Worm (Caenorhabditis elegans) whole organism, young adult: ENCODE results near the gene erfa-3.
A peak's percentile ranks its signal among the peaks of the same experiment; 100 is the strongest.

Experiments used
- B0019.2 ChIP-seq: fragments of 200-800 bp; sonication (Bioruptor generic); conservative IDR thresholded peaks from 2 replicates; pipeline ENCODE4 v1.3.6; 2022; ENCODE audit warnings: missing genetic modification reagents, missing genetic modification characterization, missing compliant biosample characterization
- B0261.1 ChIP-seq: sonication (generic microtip); optimal IDR thresholded peaks from 2 replicates; lab custom pipeline; 2016; ENCODE audit warnings: mild to moderate bottlenecking, missing genetic modification characterization, moderate library complexity, missing compliant biosample characterization
- B0336.3 ChIP-seq: fragments of 200-800 bp; sonication (Bioruptor generic); IDR thresholded peaks from 2 replicates; pipeline ENCODE4 v1.3.6; 2022; ENCODE audit warnings: missing genetic modification characterization, missing compliant biosample characterization
- F22D6.2 ChIP-seq: sonication (generic microtip); optimal IDR thresholded peaks from 2 replicates; lab custom pipeline; 2016; ENCODE audit warnings: mild to moderate bottlenecking, missing genetic modification characterization, missing compliant biosample characterization
- F33H1.4 ChIP-seq: fragments of 200-800 bp; sonication (Bioruptor generic); IDR thresholded peaks from 2 replicates; pipeline ENCODE4 v1.3.6; 2022; ENCODE audit warnings: missing genetic modification reagents, missing genetic modification characterization, missing compliant biosample characterization
- F39B2.1 ChIP-seq: fragments of 200-800 bp; sonication (Bioruptor generic); IDR thresholded peaks from 2 replicates; pipeline ENCODE4 v1.3.6; 2022; ENCODE audit warnings: missing genetic modification reagents, missing genetic modification characterization, missing compliant biosample characterization
- F49E8.2 ChIP-seq: sonication (generic microtip); optimal IDR thresholded peaks from 3 replicates; lab custom pipeline; 2017; ENCODE audit warnings: missing genetic modification characterization, mild to moderate bottlenecking, missing compliant biosample characterization, antibody characterized with exemption, moderate library complexity; ENCODE audit not compliant: insufficient read depth
- F52B5.7 ChIP-seq: sonication (generic microtip); optimal IDR thresholded peaks from 2 replicates; lab custom pipeline; 2016; ENCODE audit warnings: mild to moderate bottlenecking, missing genetic modification characterization, missing compliant biosample characterization
- F55B11.4 ChIP-seq: sonication (generic microtip); optimal IDR thresholded peaks from 2 replicates; lab custom pipeline; 2016; ENCODE audit warnings: missing compliant biosample characterization, missing genetic modification characterization, borderline replicate concordance; ENCODE audit not compliant: insufficient read depth
- F57C9.4 ChIP-seq: sonication (generic microtip); optimal IDR thresholded peaks from 2 replicates; lab custom pipeline; 2017; ENCODE audit warnings: mild to moderate bottlenecking, missing genetic modification characterization, missing compliant biosample characterization
- K11D2.4 ChIP-seq: fragments of 200-800 bp; sonication (Bioruptor generic); IDR thresholded peaks from 2 replicates; pipeline ENCODE4 v1.3.6; 2022; ENCODE audit warnings: missing genetic modification reagents, missing genetic modification characterization, missing compliant biosample characterization
- Y56A3A.18 ChIP-seq: fragments of 200-800 bp; sonication (Bioruptor generic); IDR thresholded peaks from 2 replicates; pipeline ENCODE4 v1.3.6; 2022; ENCODE audit warnings: missing genetic modification reagents, missing genetic modification characterization, missing compliant biosample characterization
- Y67H2A.10 ChIP-seq: fragments of 200-800 bp; sonication (Bioruptor generic); conservative IDR thresholded peaks from 2 replicates; pipeline ENCODE4 v1.3.6; 2022; ENCODE audit warnings: missing genetic modification reagents, missing genetic modification characterization, missing compliant biosample characterization
- Y79H2A.3 ChIP-seq: fragments of 200-800 bp; sonication (Bioruptor generic); conservative IDR thresholded peaks from 2 replicates; pipeline ENCODE4 v1.3.6; 2022; ENCODE audit warnings: missing genetic modification reagents, missing genetic modification characterization, missing compliant biosample characterization
- Y95B8A.8 ChIP-seq: fragments of 200-800 bp; sonication (Bioruptor generic); IDR thresholded peaks from 2 replicates; pipeline ENCODE4 v1.3.6; 2022; ENCODE audit warnings: missing genetic modification reagents, missing genetic modification characterization, missing compliant biosample characterization
- akir-1 ChIP-seq: fragments of 200-800 bp; sonication (Bioruptor generic); optimal IDR thresholded peaks from 2 replicates; lab custom pipeline; 2018; ENCODE audit warnings: mild to moderate bottlenecking, missing genetic modification characterization, moderate library complexity, missing compliant biosample characterization
- aptf-3 ChIP-seq: fragments of 200-800 bp; sonication (Bioruptor generic); IDR thresholded peaks from 2 replicates; pipeline ENCODE4 v1.3.6; 2022; ENCODE audit warnings: missing genetic modification characterization, missing compliant biosample characterization
- atf-7 ChIP-seq: sonication (generic microtip); optimal IDR thresholded peaks from 2 replicates; lab custom pipeline; 2017; ENCODE audit warnings: mild to moderate bottlenecking, missing genetic modification characterization, missing compliant biosample characterization
- attf-6 ChIP-seq: fragments of 200-800 bp; sonication (Bioruptor generic); IDR thresholded peaks from 2 replicates; pipeline ENCODE4 v1.3.6; 2022; ENCODE audit warnings: missing genetic modification reagents, missing genetic modification characterization, missing compliant biosample characterization
- bed-1 ChIP-seq: fragments of 200-800 bp; sonication (Bioruptor generic); IDR thresholded peaks from 2 replicates; pipeline ENCODE4 v1.3.6; 2022; ENCODE audit warnings: missing genetic modification reagents, missing genetic modification characterization, missing compliant biosample characterization
- bed-2 ChIP-seq: fragments of 200-800 bp; sonication (Bioruptor generic); IDR thresholded peaks from 2 replicates; pipeline ENCODE4 v1.3.6; 2022; ENCODE audit warnings: missing genetic modification reagents, missing genetic modification characterization, missing compliant biosample characterization
- cebp-1 ChIP-seq, 2 experiments: fragments of 200-800 bp in 1 of 2; sonication (Bioruptor generic) in 1 of 2; sonication (generic microtip) in 1 of 2; IDR thresholded peaks in 1 of 2; optimal IDR thresholded peaks in 1 of 2; 2 replicates each; pipeline versions ENCODE4 v1.3.6 to Lab custom; 2017 to 2022; ENCODE audit warnings: missing compliant biosample characterization in 2 of 2, missing genetic modification characterization in 2 of 2, mild to moderate bottlenecking in 1 of 2, missing genetic modification reagents in 1 of 2, moderate library complexity in 1 of 2
- ceh-100 ChIP-seq: fragments of 200-800 bp; sonication (Bioruptor generic); IDR thresholded peaks from 2 replicates; pipeline ENCODE4 v1.3.6; 2022; ENCODE audit warnings: missing genetic modification reagents, missing genetic modification characterization, missing compliant biosample characterization
- chd-7 ChIP-seq: sonication (generic microtip); optimal IDR thresholded peaks from 2 replicates; lab custom pipeline; 2016; ENCODE audit warnings: mild to moderate bottlenecking, missing genetic modification characterization, moderate library complexity, missing compliant biosample characterization
- efl-1 ChIP-seq: fragments of 150-350 bp; optimal IDR thresholded peaks from 2 replicates; lab custom pipeline; 2014; ENCODE audit warnings: missing biosample characterization, missing genetic modification reagents, missing genetic modification characterization
- egl-44 ChIP-seq: fragments of 200-800 bp; sonication (Bioruptor generic); IDR thresholded peaks from 2 replicates; pipeline ENCODE4 v1.3.6; 2022; ENCODE audit warnings: missing genetic modification reagents, missing genetic modification characterization, missing compliant biosample characterization
- hrde-1 ChIP-seq: sonication (generic microtip); optimal IDR thresholded peaks from 2 replicates; lab custom pipeline; 2016; ENCODE audit warnings: missing genetic modification characterization, mild to moderate bottlenecking, missing compliant biosample characterization, moderate library complexity, missing genotype, missing genetic modification reagents, borderline replicate concordance
- let-526 ChIP-seq: fragments of 200-800 bp; sonication (Bioruptor generic); IDR thresholded peaks from 2 replicates; pipeline ENCODE4 v1.3.6; 2022; ENCODE audit warnings: missing genetic modification reagents, missing genetic modification characterization, missing compliant biosample characterization
- lin-35 ChIP-seq, 3 experiments: fragments of 150-350 bp in 2 of 3; sonication (generic microtip) in 1 of 3; optimal IDR thresholded peaks; 2 replicates each; lab custom pipeline; 2014 to 2018; ENCODE audit warnings: missing biosample characterization in 3 of 3, missing genetic modification characterization in 3 of 3, missing genetic modification reagents in 3 of 3
- lir-1 ChIP-seq: fragments of 200-800 bp; sonication (Bioruptor generic); conservative IDR thresholded peaks from 2 replicates; pipeline ENCODE4 v1.3.6; 2022; ENCODE audit warnings: missing genetic modification reagents, missing genetic modification characterization, missing compliant biosample characterization
- madf-8 ChIP-seq: fragments of 200-800 bp; sonication (Bioruptor generic); conservative IDR thresholded peaks from 2 replicates; pipeline ENCODE4 v1.3.6; 2022; ENCODE audit warnings: missing genetic modification reagents, missing genetic modification characterization, missing compliant biosample characterization
- mel-28 ChIP-seq: sonication (generic microtip); optimal IDR thresholded peaks from 2 replicates; lab custom pipeline; 2016; ENCODE audit warnings: borderline replicate concordance, mild to moderate bottlenecking, missing genetic modification characterization, missing compliant biosample characterization
- nfya-2 ChIP-seq: fragments of 200-800 bp; sonication (Bioruptor generic); IDR thresholded peaks from 2 replicates; pipeline ENCODE4 v1.3.6; 2022; ENCODE audit warnings: missing genetic modification reagents, missing genetic modification characterization, missing compliant biosample characterization
- nhr-120 ChIP-seq: fragments of 200-800 bp; sonication (Bioruptor generic); IDR thresholded peaks from 2 replicates; pipeline ENCODE4 v1.3.6; 2022; ENCODE audit warnings: missing genetic modification characterization, missing compliant biosample characterization
- nhr-90 ChIP-seq: sonication (generic microtip); optimal IDR thresholded peaks from 2 replicates; lab custom pipeline; 2016; ENCODE audit warnings: missing genotype, mild to moderate bottlenecking, missing genetic modification characterization, missing compliant biosample characterization
- rec-8 ChIP-seq, 2 experiments: sonication (generic microtip); optimal IDR thresholded peaks; 2 replicates each; lab custom pipeline; 2016; ENCODE audit warnings: mild to moderate bottlenecking in 2 of 2, missing genetic modification characterization in 2 of 2, missing genetic modification reagents in 2 of 2, missing genotype in 2 of 2, missing biosample characterization in 1 of 2, missing compliant biosample characterization in 1 of 2, moderate library complexity in 1 of 2
- rpc-1 ChIP-seq, 2 experiments: fragments of 150-350 bp in 1 of 2; sonication (generic microtip) in 1 of 2; optimal IDR thresholded peaks; 2 replicates each; lab custom pipeline; 2014 to 2018; ENCODE audit warnings: missing biosample characterization in 1 of 2, missing genetic modification characterization in 1 of 2, missing genetic modification reagents in 1 of 2, missing genotype in 1 of 2
- sdz-38 ChIP-seq: sonication (generic microtip); optimal IDR thresholded peaks from 2 replicates; lab custom pipeline; 2016; ENCODE audit warnings: missing genotype, missing genetic modification characterization, missing compliant biosample characterization
- snpc-1.3 ChIP-seq: sonication (generic microtip); optimal IDR thresholded peaks from 2 replicates; lab custom pipeline; 2017; ENCODE audit warnings: missing genetic modification characterization, mild to moderate bottlenecking, missing compliant biosample characterization, antibody characterized with exemption, moderate library complexity, missing genotype, missing genetic modification reagents; ENCODE audit not compliant: insufficient read depth
- tlf-1 ChIP-seq: fragments of 200-800 bp; sonication (Bioruptor generic); optimal IDR thresholded peaks from 2 replicates; lab custom pipeline; 2018; ENCODE audit warnings: mild to moderate bottlenecking, missing genetic modification characterization, missing compliant biosample characterization
- unc-62 ChIP-seq: fragments of 150-350 bp; optimal IDR thresholded peaks from 2 replicates; lab custom pipeline; 2014; ENCODE audit warnings: missing biosample characterization, missing genetic modification reagents, missing genetic modification characterization
- xnd-1 ChIP-seq: sonication (generic microtip); optimal IDR thresholded peaks from 2 replicates; lab custom pipeline; 2016; ENCODE audit warnings: missing genotype, missing genetic modification reagents, missing genetic modification characterization, missing compliant biosample characterization
- ztf-22 ChIP-seq: fragments of 200-800 bp; sonication (Bioruptor generic); optimal IDR thresholded peaks from 2 replicates; lab custom pipeline; 2018; ENCODE audit warnings: mild to moderate bottlenecking, missing genetic modification characterization, moderate library complexity, missing compliant biosample characterization
- ztf-25 ChIP-seq: fragments of 200-800 bp; sonication (Bioruptor generic); IDR thresholded peaks from 2 replicates; pipeline ENCODE4 v1.3.6; 2022; ENCODE audit warnings: missing genetic modification reagents, missing genetic modification characterization, missing compliant biosample characterization
- ztf-26 ChIP-seq: sonication (generic microtip); optimal IDR thresholded peaks from 2 replicates; lab custom pipeline; 2017; ENCODE audit warnings: missing genetic modification characterization, missing compliant biosample characterization
- ztf-6 ChIP-seq: fragments of 200-800 bp; sonication (Bioruptor generic); IDR thresholded peaks from 2 replicates; pipeline ENCODE4 v1.3.6; 2022; ENCODE audit warnings: missing genetic modification reagents, missing genetic modification characterization, missing compliant biosample characterization

Gene erfa-3

DNA sequence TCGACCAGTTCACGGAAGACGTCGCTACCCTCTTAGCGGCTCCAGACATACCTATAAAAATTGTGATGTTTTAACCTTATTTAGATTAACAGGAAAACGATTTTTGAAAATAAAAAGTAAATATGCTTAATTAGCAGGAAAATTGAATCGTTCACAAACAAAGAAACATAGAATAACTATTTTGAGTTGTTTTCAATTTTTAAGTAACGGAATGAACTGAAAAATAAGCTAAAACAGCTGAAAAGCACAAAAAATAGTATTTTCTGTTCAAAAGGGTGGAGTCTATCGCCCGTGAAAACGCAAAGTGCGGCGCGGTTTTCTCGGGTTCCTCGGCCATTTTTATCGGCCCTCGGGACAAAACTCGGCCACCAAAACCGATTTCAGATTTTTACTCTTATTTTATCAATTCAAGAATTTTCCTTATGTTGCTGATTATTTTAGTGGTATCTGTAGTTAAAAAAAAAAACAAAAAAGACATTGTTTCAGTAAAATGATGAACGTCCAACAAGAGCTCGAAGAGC lies 11.0 kb upstream of the erfa-3 start, which contains the start of the genes atp-5 and lmtr-3 (continued):
- TF ChIP-seq rec-8 (tag; optimal IDR thresholded peaks at IDR 0.05; lab: Kevin White, UChicago) (peak; percentile 64 to 74), lin-35 (GFP tag; optimal IDR thresholded peaks at IDR 0.05; lab: Kevin White, UChicago) (peak in 1 of 3 experiments; percentile 24), B0261.1 (tag; lab: Kevin White, UChicago) (no peak), ztf-22 (no peak), ceh-100 (peak; percentile 75), chd-7 (tag; lab: Kevin White, UChicago) (no peak), nhr-90 (tag; lab: Kevin White, UChicago) (no peak), atf-7 (tag; lab: Kevin White, UChicago) (no peak), nhr-120 (GFP tag; lab: Robert Waterston, UW) (no peak), bed-1 (GFP tag; lab: Robert Waterston, UW) (no peak), Y67H2A.10 (GFP tag; lab: Robert Waterston, UW) (peak; percentile 76), Y56A3A.18 (no peak), aptf-3 (no peak), let-526 (GFP tag; lab: Robert Waterston, UW) (peak; percentile 91), hrde-1 (tag; lab: Kevin White, UChicago) (no peak), tlf-1 (GFP tag; lab: Kevin White, UChicago) (peak; percentile 30), K11D2.4 (GFP tag; lab: Robert Waterston, UW) (peak; percentile 63; the same call in 1 of the 2 replicates), F49E8.2 (tag; lab: Kevin White, UChicago) (peak; percentile 0), B0336.3 (GFP tag; lab: Robert Waterston, UW) (no peak), F33H1.4 (peak; percentile 31; the same call in 1 of the 2 replicates), akir-1 (GFP tag; lab: Kevin White, UChicago) (no peak), F55B11.4 (no peak), mel-28 (tag; lab: Kevin White, UChicago) (no peak), nfya-2 (GFP tag; lab: Robert Waterston, UW) (no peak), rpc-1 (optimal IDR thresholded peaks at IDR 0.05; lab: Kevin White, UChicago) (peak; percentile 16), rpc-1 (tag; optimal IDR thresholded peaks at IDR 0.05; lab: Kevin White, UChicago) (no peak), ztf-6 (GFP tag; lab: Robert Waterston, UW) (no peak; the same call in 1 of the 2 replicates), madf-8 (GFP tag; lab: Robert Waterston, UW) (peak; percentile 20; the same call in 1 of the 2 replicates), ztf-26 (tag; lab: Kevin White, UChicago) (no peak), efl-1 (GFP tag; lab: Kevin White, UChicago) (peak; percentile 37), egl-44 (GFP tag; lab: Robert Waterston, UW) (no peak), snpc-1.3 (tag; lab: Kevin White, UChicago) (peak; percentile 68), B0019.2 (GFP tag; lab: Robert Waterston, UW) (peak; percentile 76), xnd-1 (tag; lab: Kevin White, UChicago) (no peak), sdz-38 (no peak), F52B5.7 (tag; lab: Kevin White, UChicago) (no peak), F57C9.4 (tag; lab: Kevin White, UChicago) (no peak), Y95B8A.8 (no peak), ztf-25 (peak; percentile 90), cebp-1 (GFP tag; IDR thresholded peaks at IDR 0.05; lab: Robert Waterston, UW) (peak; percentile 64), cebp-1 (tag; optimal IDR thresholded peaks at IDR 0.05; lab: Kevin White, UChicago) (peak; percentile 63), F22D6.2 (tag; lab: Kevin White, UChicago) (no peak), Y79H2A.3 (GFP tag; lab: Robert Waterston, UW) (peak; percentile 74; the same call in 1 of the 2 replicates), unc-62 (GFP tag; lab: Kevin White, UChicago) (no peak), bed-2 (GFP tag; lab: Robert Waterston, UW) (peak; percentile 94), attf-6 (GFP tag; lab: Robert Waterston, UW) (no peak), F39B2.1 (GFP tag; lab: Robert Waterston, UW) (no peak), lir-1 (peak; percentile 65; the same call in 1 of the 2 replicates)
